Worm (Caenorhabditis elegans) whole organism, late embryonic: Measurements from ENCODE around the gene nhr-30.

ENCODE experiments used
- C08G9.2 ChIP-seq: sonication (generic microtip); optimal IDR thresholded peaks from 2 replicates; lab custom pipeline; 2016; ENCODE audit warnings: mild to moderate bottlenecking, missing genetic modification characterization, moderate library complexity, missing compliant biosample characterization
- F13H6.1 ChIP-seq: sonication (generic microtip); optimal IDR thresholded peaks from 2 replicates; lab custom pipeline; 2016; ENCODE audit warnings: missing genetic modification characterization, missing compliant biosample characterization
- K02D7.2 ChIP-seq: sonication (generic microtip); optimal IDR thresholded peaks from 2 replicates; lab custom pipeline; 2017; ENCODE audit warnings: mild to moderate bottlenecking, missing genetic modification characterization, missing compliant biosample characterization
- K09A11.1 ChIP-seq: sonication (generic microtip); optimal IDR thresholded peaks from 2 replicates; lab custom pipeline; 2017; ENCODE audit warnings: antibody characterized with exemption, mild to moderate bottlenecking, missing genetic modification characterization, missing compliant biosample characterization; ENCODE audit not compliant: insufficient read depth
- T23F11.4 ChIP-seq: fragments of 200-800 bp; sonication (Bioruptor generic); optimal IDR thresholded peaks from 2 replicates; lab custom pipeline; 2018; ENCODE audit warnings: mild to moderate bottlenecking, missing genetic modification characterization, missing compliant biosample characterization
- ama-1 ChIP-seq: fragments of 150-350 bp; optimal IDR thresholded peaks from 2 replicates; lab custom pipeline; 2014
- ceh-14 ChIP-seq: sonication (generic microtip); optimal IDR thresholded peaks from 2 replicates; lab custom pipeline; 2016; ENCODE audit warnings: missing genotype, missing genetic modification characterization, missing compliant biosample characterization
- ceh-19 ChIP-seq: fragments of 200-800 bp; sonication (Bioruptor generic); optimal IDR thresholded peaks from 2 replicates; lab custom pipeline; 2018; ENCODE audit warnings: mild to moderate bottlenecking, missing genetic modification characterization, missing compliant biosample characterization
- ceh-30 ChIP-seq: fragments of 150-350 bp; optimal IDR thresholded peaks from 2 replicates; lab custom pipeline; 2014; ENCODE audit warnings: missing biosample characterization, missing genetic modification characterization
- ceh-9 ChIP-seq: sonication (generic microtip); optimal IDR thresholded peaks from 2 replicates; lab custom pipeline; 2016; ENCODE audit warnings: mild to moderate bottlenecking, missing genetic modification characterization, inconsistent platforms, missing compliant biosample characterization
- dve-1 ChIP-seq: sonication (generic microtip); optimal IDR thresholded peaks from 2 replicates; lab custom pipeline; 2017; ENCODE audit warnings: antibody characterized with exemption, mild to moderate bottlenecking, missing genetic modification characterization, missing compliant biosample characterization
- elt-4 ChIP-seq: sonication (generic microtip); optimal IDR thresholded peaks from 2 replicates; lab custom pipeline; 2016; ENCODE audit warnings: missing genetic modification characterization, missing compliant biosample characterization
- eyg-1 ChIP-seq: sonication (generic microtip); optimal IDR thresholded peaks from 2 replicates; lab custom pipeline; 2016; ENCODE audit warnings: missing genotype, missing genetic modification characterization, missing compliant biosample characterization
- fax-1 ChIP-seq: sonication (generic microtip); optimal IDR thresholded peaks from 2 replicates; lab custom pipeline; 2016; ENCODE audit warnings: missing genotype, missing genetic modification characterization, missing compliant biosample characterization
- fkh-10 ChIP-seq: fragments of 150-350 bp; optimal IDR thresholded peaks from 2 replicates; lab custom pipeline; 2014; ENCODE audit warnings: missing biosample characterization, missing genetic modification reagents, missing genetic modification characterization
- fkh-6 ChIP-seq: sonication (generic microtip); optimal IDR thresholded peaks from 2 replicates; lab custom pipeline; 2016; ENCODE audit warnings: missing genetic modification characterization, missing compliant biosample characterization
- hlh-13 ChIP-seq: fragments of 200-800 bp; sonication (Bioruptor generic); optimal IDR thresholded peaks from 2 replicates; lab custom pipeline; 2018; ENCODE audit warnings: mild to moderate bottlenecking, missing genetic modification characterization, missing compliant biosample characterization
- lim-6 ChIP-seq: sonication (generic microtip); optimal IDR thresholded peaks from 2 replicates; lab custom pipeline; 2016; ENCODE audit warnings: missing genetic modification characterization, missing compliant biosample characterization
- nfya-1 ChIP-seq: sonication (generic microtip); optimal IDR thresholded peaks from 2 replicates; lab custom pipeline; 2017; ENCODE audit warnings: missing genetic modification characterization, mild to moderate bottlenecking, missing compliant biosample characterization, antibody characterized with exemption, moderate library complexity
- nhr-11 ChIP-seq: fragments of 150-350 bp; optimal IDR thresholded peaks from 2 replicates; lab custom pipeline; 2014; ENCODE audit warnings: missing biosample characterization, missing genetic modification characterization
- nhr-232 ChIP-seq: sonication (generic microtip); optimal IDR thresholded peaks from 2 replicates; lab custom pipeline; 2016; ENCODE audit warnings: missing genetic modification characterization, missing compliant biosample characterization
- pax-1 ChIP-seq: fragments of 150-350 bp; optimal IDR thresholded peaks from 2 replicates; lab custom pipeline; 2014; ENCODE audit warnings: missing biosample characterization, missing genetic modification characterization
- pha-2 ChIP-seq: sonication (generic microtip); optimal IDR thresholded peaks from 2 replicates; lab custom pipeline; 2017; ENCODE audit warnings: mild to moderate bottlenecking, missing genetic modification characterization, missing compliant biosample characterization
- pha-4 ChIP-seq: fragments of 150-350 bp; optimal IDR thresholded peaks from 2 replicates; lab custom pipeline; 2018; ENCODE audit warnings: missing biosample characterization, missing genetic modification reagents, missing genetic modification characterization
- pqm-1 ChIP-seq: sonication (generic microtip); optimal IDR thresholded peaks from 2 replicates; lab custom pipeline; 2016; ENCODE audit warnings: missing genetic modification characterization, missing compliant biosample characterization
- sox-4 ChIP-seq: sonication (generic microtip); optimal IDR thresholded peaks from 2 replicates; lab custom pipeline; 2017; ENCODE audit warnings: mild to moderate bottlenecking, missing genetic modification characterization, inconsistent platforms, missing compliant biosample characterization
- syd-9 ChIP-seq: sonication (generic microtip); optimal IDR thresholded peaks from 2 replicates; lab custom pipeline; 2016; ENCODE audit warnings: mild to moderate bottlenecking, missing genetic modification characterization, moderate library complexity, missing compliant biosample characterization
- tbx-7 ChIP-seq: sonication (generic microtip); optimal IDR thresholded peaks from 2 replicates; lab custom pipeline; 2016; ENCODE audit warnings: missing genotype, missing genetic modification characterization, missing compliant biosample characterization
- ttx-3 ChIP-seq: sonication (generic microtip); optimal IDR thresholded peaks from 2 replicates; lab custom pipeline; 2016; ENCODE audit warnings: missing genetic modification reagents, missing genetic modification characterization, missing compliant biosample characterization
- unc-3 ChIP-seq, 2 experiments: fragments of 200-800 bp in 1 of 2; sonication (Bioruptor generic) in 1 of 2; sonication (generic microtip) in 1 of 2; conservative IDR thresholded peaks in 1 of 2; optimal IDR thresholded peaks in 1 of 2; 2 replicates each; pipeline versions ENCODE4 v1.3.6 to Lab custom; 2016 to 2022; ENCODE audit warnings: missing compliant biosample characterization in 2 of 2, missing genetic modification characterization in 2 of 2, missing genetic modification reagents in 1 of 2
- unc-55 ChIP-seq: sonication (generic microtip); optimal IDR thresholded peaks from 2 replicates; lab custom pipeline; 2017; ENCODE audit warnings: missing biosample characterization, missing genetic modification reagents, missing genetic modification characterization
- zip-5 ChIP-seq: sonication (generic microtip); optimal IDR thresholded peaks from 2 replicates; lab custom pipeline; 2016; ENCODE audit warnings: missing genetic modification characterization, missing compliant biosample characterization

Gene nhr-30

DNA sequence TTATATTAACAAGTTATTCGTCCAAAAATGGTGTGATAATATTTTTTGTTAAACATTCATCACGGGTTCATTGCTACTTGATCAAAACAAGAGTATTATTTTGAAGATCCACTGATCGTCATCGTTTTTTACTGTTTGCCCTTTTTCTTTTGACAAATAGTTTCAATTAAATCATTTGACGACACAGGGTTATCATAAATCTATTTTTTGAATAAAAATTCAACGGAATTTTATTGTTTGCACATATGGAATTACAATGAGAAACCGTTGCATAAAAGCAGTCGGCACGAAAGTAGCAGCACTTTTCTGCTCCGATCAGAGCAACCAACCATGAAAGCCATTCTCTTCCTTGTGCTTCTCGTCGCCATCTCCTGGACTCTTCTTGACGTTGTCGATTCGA is 22.7 kb downstream of the nhr-30 start, which contains the start of gene fip-2:
Gene fip-2 (plus strand): TSS at position 301 of the 400 bp plus-strand sequence.
- TF ChIP-seq K09A11.1 (tag; lab: Kevin White, UChicago) (no peak), hlh-13 (GFP tag; lab: Kevin White, UChicago) (no peak), tbx-7 (tag; lab: Kevin White, UChicago) (no peak), lim-6 (tag; lab: Kevin White, UChicago) (no peak), unc-55 (GFP tag; lab: Kevin White, UChicago) (no peak), pha-2 (no peak), ceh-30 (no peak), fkh-6 (tag; lab: Kevin White, UChicago) (no peak), eyg-1 (no peak)
- TF ChIP-seq, all 69 proteins: peak for 0

ce11 chrV:9069680-9070079 is 24.7 kb downstream of the nhr-30 start, which contains the start of gene T27E4.5:
TSS of gene T27E4.5 (minus strand) at chrV:9069780.
- no peak for TF ChIP-seq pha-2
- TF ChIP-seq ceh-30: no peak
- TF ChIP-seq ceh-14 (tag; lab: Kevin White, UChicago): no peak
- TF ChIP-seq, all 69 proteins: peak for 0

DNA sequence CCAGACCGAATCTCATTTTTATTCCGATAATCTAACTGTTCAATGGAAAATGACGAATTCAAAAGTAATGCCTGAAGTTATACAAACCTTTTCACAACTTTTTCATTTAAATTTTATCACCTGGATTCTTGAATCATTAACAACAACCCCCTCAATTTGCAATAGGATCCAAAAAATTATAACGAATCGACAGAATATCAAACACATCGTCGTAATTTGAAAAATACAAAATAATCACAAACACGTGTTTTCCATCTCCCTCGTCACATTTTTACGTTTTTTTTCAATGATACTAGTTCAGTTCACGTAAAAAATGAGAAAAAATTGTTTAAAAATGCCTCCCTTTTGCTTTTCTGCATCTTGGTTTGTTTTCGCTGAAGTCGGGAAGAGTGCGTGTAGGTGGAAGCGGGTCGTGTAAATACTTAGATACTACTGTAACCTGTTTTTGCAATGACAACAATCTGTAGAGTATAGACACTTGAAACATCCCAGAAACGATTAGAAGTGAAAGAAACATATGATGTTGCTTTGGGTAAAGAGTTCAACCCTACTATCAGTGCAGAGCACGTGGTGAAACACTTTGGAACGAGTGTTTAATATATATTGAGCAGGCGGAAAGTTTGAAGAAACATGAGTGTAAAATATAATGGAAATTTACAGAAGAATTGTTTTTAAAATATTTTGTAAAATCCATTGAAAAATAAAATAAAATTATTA is 28.5 kb downstream of the nhr-30 start, which contains the start of gene oac-50:
Gene oac-50 (minus strand): TSS at position 219 of the 717 bp plus-strand sequence.
- TF ChIP-seq K02D7.2 (no peak), C08G9.2 (tag; lab: Kevin White, UChicago) (no peak), pha-4 (no peak), fkh-10 (GFP tag; lab: Kevin White, UChicago) (no peak), pha-2 (no peak), ttx-3 (tag; lab: Kevin White, UChicago) (no peak), elt-4 (tag; lab: Kevin White, UChicago) (no peak), dve-1 (no peak), syd-9 (tag; lab: Kevin White, UChicago) (no peak), ama-1 (no peak), nfya-1 (tag; lab: Kevin White, UChicago) (no peak), sox-4 (tag; lab: Kevin White, UChicago) (no peak), nhr-232 (tag; lab: Kevin White, UChicago) (no peak), unc-3 (GFP tag; conservative IDR thresholded peaks at IDR 0.05; lab: Robert Waterston, UW) (no peak), unc-3 (tag; optimal IDR thresholded peaks at IDR 0.05; lab: Kevin White, UChicago) (no peak), F13H6.1 (tag; lab: Kevin White, UChicago) (no peak), fax-1 (no peak), eyg-1 (no peak), nhr-11 (tag; lab: Kevin White, UChicago) (no peak)

ce11 chrV:9074360-9074834 is 29.4 kb downstream of the nhr-30 start:
- TF ChIP-seq unc-3 (GFP tag; conservative IDR thresholded peaks at IDR 0.05; lab: Robert Waterston, UW): no peak
- TF ChIP-seq unc-3 (tag; optimal IDR thresholded peaks at IDR 0.05; lab: Kevin White, UChicago): no peak
- no peak for TF ChIP-seq K09A11.1 (tag; lab: Kevin White, UChicago)
- TF ChIP-seq ceh-14 (tag; lab: Kevin White, UChicago): no peak
- TF ChIP-seq zip-5 (tag; lab: Kevin White, UChicago): no peak
- TF ChIP-seq eyg-1: no peak
- no peak for TF ChIP-seq pax-1 (tag; lab: Kevin White, UChicago)
- TF ChIP-seq nhr-232 (tag; lab: Kevin White, UChicago): no peak
- no peak for TF ChIP-seq fax-1
- TF ChIP-seq ceh-19 (GFP tag; lab: Kevin White, UChicago): no peak
- TF ChIP-seq F13H6.1 (tag; lab: Kevin White, UChicago): no peak
- no peak for TF ChIP-seq ceh-9
- no peak for TF ChIP-seq T23F11.4 (GFP tag; lab: Kevin White, UChicago)
- no peak for TF ChIP-seq pqm-1 (tag; lab: Kevin White, UChicago)
